Worm (Caenorhabditis elegans): ENCODE results near the gene ubc-22.

- TF ChIP-seq him-1 (tag; optimal IDR thresholded peaks at IDR 0.05) (no peak), dao-5 (tag; optimal IDR thresholded peaks at IDR 0.05) (no peak)
Measured at ce11 chrX:8869112-8869675, at the start of gene ubc-22, which contains the start of gene ubc-21.

Data from whole organism, L4/young adult.